Worm (Caenorhabditis elegans) whole organism, L3 larva: ENCODE results near the gene nspc-18.

Experiments
- R02D3.7 ChIP-seq: fragments of 150-350 bp; optimal IDR thresholded peaks from 2 replicates; lab custom pipeline; 2014; ENCODE audit warnings: missing biosample characterization, missing genetic modification characterization
- ZK546.5 ChIP-seq: sonication (generic microtip); optimal IDR thresholded peaks from 2 replicates; lab custom pipeline; 2017; ENCODE audit warnings: missing biosample characterization, missing genetic modification characterization
- aly-2 ChIP-seq: fragments of 150-350 bp; optimal IDR thresholded peaks from 2 replicates; lab custom pipeline; 2014; ENCODE audit warnings: missing biosample characterization, missing genetic modification characterization
- ceh-16 ChIP-seq: sonication (generic microtip); optimal IDR thresholded peaks from 2 replicates; lab custom pipeline; 2017; ENCODE audit warnings: missing biosample characterization, missing genetic modification characterization
- ceh-28 ChIP-seq: fragments of 150-350 bp; optimal IDR thresholded peaks from 2 replicates; lab custom pipeline; 2014; ENCODE audit warnings: missing biosample characterization, missing genetic modification reagents, missing genetic modification characterization
- ceh-82 ChIP-seq: fragments of 150-350 bp; optimal IDR thresholded peaks from 2 replicates; lab custom pipeline; 2014; ENCODE audit warnings: missing biosample characterization, missing genetic modification characterization
- ceh-9 ChIP-seq: sonication (generic microtip); optimal IDR thresholded peaks from 2 replicates; lab custom pipeline; 2018; ENCODE audit warnings: missing biosample characterization, missing genetic modification characterization
- egl-27 ChIP-seq: sonication (generic microtip); optimal IDR thresholded peaks from 4 replicates; lab custom pipeline; 2017; ENCODE audit warnings: missing biosample characterization, missing genetic modification reagents, missing genetic modification characterization
- egl-5 ChIP-seq: fragments of 150-350 bp; optimal IDR thresholded peaks from 2 replicates; lab custom pipeline; 2017; ENCODE audit warnings: missing biosample characterization, missing genetic modification reagents, missing genetic modification characterization, inconsistent platforms
- elt-1 ChIP-seq: fragments of 150-350 bp; optimal IDR thresholded peaks from 2 replicates; lab custom pipeline; 2014; ENCODE audit warnings: missing biosample characterization, missing genetic modification characterization
- elt-2 ChIP-seq: sonication (generic microtip); optimal IDR thresholded peaks from 2 replicates; lab custom pipeline; 2016; ENCODE audit warnings: missing genetic modification reagents, mild to moderate bottlenecking, missing genetic modification characterization, missing compliant biosample characterization
- elt-3 ChIP-seq, 3 experiments: fragments of 150-350 bp in 1 of 3; sonication (generic microtip) in 2 of 3; optimal IDR thresholded peaks; 2 replicates in 2 of 3; 4 replicates in 1 of 3; lab custom pipeline; 2014 to 2017; ENCODE audit warnings: missing biosample characterization in 3 of 3, missing genetic modification characterization in 3 of 3
- eor-1 ChIP-seq, 2 experiments: fragments of 150-350 bp; optimal IDR thresholded peaks; 2 replicates each; lab custom pipeline; 2014 to 2018; ENCODE audit warnings: missing biosample characterization in 2 of 2, missing genetic modification characterization in 2 of 2
- fkh-10 ChIP-seq: sonication (generic microtip); optimal IDR thresholded peaks from 2 replicates; lab custom pipeline; 2017; ENCODE audit warnings: missing biosample characterization, missing genetic modification reagents, missing genetic modification characterization
- fkh-2 ChIP-seq: fragments of 150-350 bp; optimal IDR thresholded peaks from 2 replicates; lab custom pipeline; 2014; ENCODE audit warnings: missing biosample characterization, missing genetic modification reagents, missing genetic modification characterization
- fos-1 ChIP-seq: fragments of 150-350 bp; optimal IDR thresholded peaks from 2 replicates; lab custom pipeline; 2014; ENCODE audit warnings: missing biosample characterization, missing genetic modification characterization
- hmg-11 ChIP-seq: sonication (generic microtip); optimal IDR thresholded peaks from 2 replicates; lab custom pipeline; 2016; ENCODE audit warnings: missing genetic modification characterization, missing compliant biosample characterization
- jun-1 ChIP-seq: fragments of 150-350 bp; optimal IDR thresholded peaks from 2 replicates; lab custom pipeline; 2014; ENCODE audit warnings: missing biosample characterization, missing genetic modification reagents, missing genetic modification characterization
- lin-15B ChIP-seq: fragments of 150-350 bp; optimal IDR thresholded peaks from 2 replicates; lab custom pipeline; 2014; ENCODE audit warnings: missing biosample characterization, missing genetic modification characterization
- lin-39 ChIP-seq: fragments of 150-350 bp; optimal IDR thresholded peaks from 2 replicates; lab custom pipeline; 2018; ENCODE audit warnings: missing biosample characterization, missing genetic modification reagents, missing genetic modification characterization
- mdl-1 ChIP-seq: fragments of 150-350 bp; optimal IDR thresholded peaks from 2 replicates; lab custom pipeline; 2014; ENCODE audit warnings: missing biosample characterization, missing genetic modification characterization
- mml-1 ChIP-seq: fragments of 150-350 bp; sonication (generic microtip); optimal IDR thresholded peaks from 3 replicates; lab custom pipeline; 2014; ENCODE audit warnings: missing biosample characterization, missing genetic modification characterization
- nfya-1 ChIP-seq: sonication (generic microtip); optimal IDR thresholded peaks from 2 replicates; lab custom pipeline; 2017; ENCODE audit warnings: missing genetic modification characterization, mild to moderate bottlenecking, missing compliant biosample characterization, antibody characterized with exemption, moderate library complexity; ENCODE audit not compliant: insufficient read depth
- nhr-11 ChIP-seq: fragments of 150-350 bp; optimal IDR thresholded peaks from 2 replicates; lab custom pipeline; 2014; ENCODE audit warnings: missing biosample characterization, missing genetic modification characterization
- nhr-12 ChIP-seq: fragments of 150-350 bp; optimal IDR thresholded peaks from 2 replicates; lab custom pipeline; 2014; ENCODE audit warnings: missing biosample characterization, missing genetic modification characterization
- nhr-23 ChIP-seq: fragments of 150-350 bp; optimal IDR thresholded peaks from 2 replicates; lab custom pipeline; 2014; ENCODE audit warnings: missing biosample characterization, missing genetic modification reagents, missing genetic modification characterization
- nhr-237 ChIP-seq: fragments of 150-350 bp; optimal IDR thresholded peaks from 2 replicates; lab custom pipeline; 2014; ENCODE audit warnings: missing biosample characterization, missing genetic modification characterization
- nhr-25 ChIP-seq: sonication (generic microtip); optimal IDR thresholded peaks from 2 replicates; lab custom pipeline; 2017; ENCODE audit warnings: missing biosample characterization, missing genetic modification characterization
- nhr-28 ChIP-seq: fragments of 150-350 bp; optimal IDR thresholded peaks from 2 replicates; lab custom pipeline; 2014; ENCODE audit warnings: missing biosample characterization, missing genetic modification characterization
- nhr-43 ChIP-seq: sonication (generic microtip); optimal IDR thresholded peaks from 2 replicates; lab custom pipeline; 2016; ENCODE audit warnings: mild to moderate bottlenecking, missing genetic modification characterization, missing compliant biosample characterization; ENCODE audit not compliant: poor library complexity, severe bottlenecking
- nhr-67 ChIP-seq: fragments of 150-350 bp; optimal IDR thresholded peaks from 2 replicates; lab custom pipeline; 2014; ENCODE audit warnings: missing biosample characterization, missing genetic modification characterization
- nhr-76 ChIP-seq: fragments of 150-350 bp; sonication (generic microtip); optimal IDR thresholded peaks from 5 replicates; lab custom pipeline; 2014; ENCODE audit warnings: missing biosample characterization, missing genetic modification characterization
- pha-4 ChIP-seq: fragments of 150-350 bp; optimal IDR thresholded peaks from 2 replicates; lab custom pipeline; 2014; ENCODE audit warnings: missing biosample characterization, missing genetic modification reagents, missing genetic modification characterization
- pqm-1 ChIP-seq: fragments of 150-350 bp; optimal IDR thresholded peaks from 2 replicates; lab custom pipeline; 2017; ENCODE audit warnings: missing biosample characterization, missing genetic modification characterization, inconsistent platforms
- sea-2 ChIP-seq: fragments of 150-350 bp; sonication (generic microtip); optimal IDR thresholded peaks from 4 replicates; lab custom pipeline; 2014; ENCODE audit warnings: missing biosample characterization, missing genetic modification reagents, missing genetic modification characterization
- skn-1 ChIP-seq: fragments of 150-350 bp; optimal IDR thresholded peaks from 2 replicates; lab custom pipeline; 2014; ENCODE audit warnings: missing biosample characterization, missing genetic modification characterization
- snpc-4 ChIP-seq: fragments of 150-350 bp; optimal IDR thresholded peaks from 2 replicates; lab custom pipeline; 2014; ENCODE audit warnings: missing biosample characterization, missing genetic modification characterization
- tbx-2 ChIP-seq: sonication (generic microtip); optimal IDR thresholded peaks from 2 replicates; lab custom pipeline; 2016; ENCODE audit warnings: mild to moderate bottlenecking, missing genetic modification characterization, missing compliant biosample characterization
- unc-62 ChIP-seq: fragments of 150-350 bp; sonication (generic microtip); optimal IDR thresholded peaks from 4 replicates; lab custom pipeline; 2014; ENCODE audit warnings: missing biosample characterization, missing genetic modification reagents, missing genetic modification characterization
- zag-1 ChIP-seq: fragments of 150-350 bp; optimal IDR thresholded peaks from 2 replicates; lab custom pipeline; 2014; ENCODE audit warnings: missing biosample characterization, missing genetic modification characterization
- ztf-11 ChIP-seq: fragments of 150-350 bp; optimal IDR thresholded peaks from 2 replicates; lab custom pipeline; 2014; ENCODE audit warnings: missing biosample characterization, missing genetic modification characterization
- ztf-4 ChIP-seq: fragments of 150-350 bp; optimal IDR thresholded peaks from 2 replicates; lab custom pipeline; 2014; ENCODE audit warnings: missing biosample characterization, missing genetic modification characterization

The nspc-18 gene

DNA sequence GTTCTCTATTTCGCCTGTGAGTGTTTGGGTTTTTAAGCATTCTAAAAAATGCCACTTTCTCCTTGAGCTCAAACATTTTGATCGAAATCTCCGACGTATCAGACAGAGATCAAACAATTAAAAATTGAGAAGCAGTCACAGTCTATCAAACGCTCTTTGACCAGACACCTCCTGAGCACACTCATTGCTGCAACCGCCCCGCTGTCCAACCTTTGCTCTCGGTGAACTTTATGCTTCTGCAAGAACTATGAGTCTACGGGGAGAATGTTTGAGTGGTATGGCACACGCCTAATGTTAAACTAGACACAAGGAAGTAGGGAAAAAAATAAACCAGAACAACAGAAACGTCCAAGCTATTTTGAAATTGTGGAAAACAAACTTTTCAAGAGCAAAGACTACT, 37.8 kb upstream of the nspc-18 start:
- peak; percentile 9 for TF ChIP-seq lin-39 (tag; lab: Kevin White, UChicago)
- no peak for TF ChIP-seq nhr-76 (tag; lab: Kevin White, UChicago)

DNA sequence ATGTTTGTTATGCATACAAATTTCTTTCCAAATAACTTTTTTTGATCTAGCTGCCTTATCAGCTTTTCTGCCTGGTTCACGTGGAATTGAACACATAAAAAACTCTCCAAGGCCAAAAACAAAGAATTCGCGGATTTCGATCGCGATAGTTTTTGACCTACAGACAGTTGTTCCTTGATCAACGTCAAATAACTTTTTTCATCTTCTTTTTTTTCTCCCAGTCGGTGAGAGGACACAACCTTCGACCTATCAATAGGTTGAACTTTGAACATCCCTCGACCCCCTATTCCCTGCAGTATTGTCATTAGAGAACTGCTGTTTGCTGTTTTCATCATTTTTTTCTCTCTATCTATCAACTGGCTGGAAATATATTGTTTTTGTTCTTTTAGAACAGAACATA, 36.4 kb upstream of the nspc-18 start:
- TF ChIP-seq nhr-25 (tag; lab: Kevin White, UChicago) (peak; percentile 1), pha-4 (tag; lab: Kevin White, UChicago) (peak; percentile 8), ztf-4 (tag; lab: Kevin White, UChicago) (no peak), nhr-12 (tag; lab: Kevin White, UChicago) (no peak)

DNA sequence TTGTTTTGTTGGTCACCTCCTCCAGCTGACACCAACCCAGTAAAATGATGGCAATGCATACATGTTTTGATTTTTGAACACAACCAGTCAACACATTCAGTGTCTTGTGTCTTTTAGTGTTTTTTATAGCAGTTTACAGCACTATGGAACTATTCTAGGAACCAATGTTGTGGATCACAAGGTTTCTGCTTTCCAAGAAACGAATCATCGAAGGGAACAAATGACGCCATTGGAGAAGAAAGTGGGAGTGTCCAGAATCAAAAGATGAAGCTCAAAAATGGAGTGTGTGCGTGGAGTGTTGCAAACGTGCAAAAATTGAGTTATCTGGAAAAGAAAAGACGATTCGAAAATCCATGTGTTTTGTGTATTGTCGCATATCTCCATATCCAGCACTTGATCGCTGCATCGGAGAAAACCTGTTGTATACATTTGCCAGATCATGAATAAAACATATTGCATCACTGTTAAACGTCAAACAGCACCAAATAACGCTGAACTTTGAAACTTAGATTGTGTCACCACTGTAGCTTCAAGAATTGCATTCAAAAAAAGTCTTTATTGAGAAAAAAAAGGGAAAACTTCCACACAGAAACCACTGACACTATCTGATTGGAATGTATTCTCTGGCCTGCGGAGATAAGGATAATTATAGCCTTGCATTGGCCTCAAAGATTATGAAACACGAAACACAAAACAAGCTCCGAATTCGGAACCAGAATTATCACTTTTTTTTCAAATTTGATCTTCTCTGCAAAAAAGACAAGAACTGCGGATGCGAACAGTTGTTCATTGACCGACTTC, 35.0 kb upstream of the nspc-18 start:
- TF ChIP-seq elt-1, result peak; percentile 70
- no peak for TF ChIP-seq nhr-237 (tag; lab: Kevin White, UChicago)
- TF ChIP-seq jun-1 (tag; lab: Kevin White, UChicago), result peak; percentile 73
- peak; percentile 19 for TF ChIP-seq pqm-1 (tag; lab: Kevin White, UChicago)
- TF ChIP-seq nfya-1 (tag; lab: Kevin White, UChicago), result peak; percentile 63
- no peak for TF ChIP-seq nhr-25 (tag; lab: Kevin White, UChicago)
- no peak for TF ChIP-seq sea-2
- TF ChIP-seq skn-1, result no peak
- TF ChIP-seq snpc-4, result no peak
- no peak for TF ChIP-seq nhr-76 (tag; lab: Kevin White, UChicago)
- no peak for TF ChIP-seq egl-27
- TF ChIP-seq nhr-67 (tag; lab: Kevin White, UChicago), result no peak
- TF ChIP-seq ztf-11, result no peak
- peak; percentile 85 for TF ChIP-seq nhr-43 (tag; lab: Kevin White, UChicago)
- TF ChIP-seq elt-3 (tag; optimal IDR thresholded peaks at IDR 0.05; lab: Kevin White, UChicago), result peak in 2 of 3 experiments; percentile 41 to 79
- no peak for TF ChIP-seq mdl-1 (tag; lab: Kevin White, UChicago)
- TF ChIP-seq ceh-9 (tag; lab: Kevin White, UChicago), result no peak
- no peak for TF ChIP-seq lin-39 (tag; lab: Kevin White, UChicago)
- TF ChIP-seq fos-1, result no peak
- TF ChIP-seq nhr-23 (tag; lab: Kevin White, UChicago), result peak; percentile 6
- no peak for TF ChIP-seq zag-1 (tag; lab: Kevin White, UChicago)
- no peak for TF ChIP-seq R02D3.7
- peak; percentile 93 for TF ChIP-seq nhr-11
- no peak for TF ChIP-seq ceh-16
- no peak for TF ChIP-seq mml-1 (tag; lab: Kevin White, UChicago)
- peak; percentile 92 for TF ChIP-seq fkh-10 (GFP tag; lab: Kevin White, UChicago)
- peak; percentile 55 for TF ChIP-seq elt-2 (tag; lab: Kevin White, UChicago)
- TF ChIP-seq egl-5, result no peak
- TF ChIP-seq pha-4 (tag; lab: Kevin White, UChicago), result no peak

DNA sequence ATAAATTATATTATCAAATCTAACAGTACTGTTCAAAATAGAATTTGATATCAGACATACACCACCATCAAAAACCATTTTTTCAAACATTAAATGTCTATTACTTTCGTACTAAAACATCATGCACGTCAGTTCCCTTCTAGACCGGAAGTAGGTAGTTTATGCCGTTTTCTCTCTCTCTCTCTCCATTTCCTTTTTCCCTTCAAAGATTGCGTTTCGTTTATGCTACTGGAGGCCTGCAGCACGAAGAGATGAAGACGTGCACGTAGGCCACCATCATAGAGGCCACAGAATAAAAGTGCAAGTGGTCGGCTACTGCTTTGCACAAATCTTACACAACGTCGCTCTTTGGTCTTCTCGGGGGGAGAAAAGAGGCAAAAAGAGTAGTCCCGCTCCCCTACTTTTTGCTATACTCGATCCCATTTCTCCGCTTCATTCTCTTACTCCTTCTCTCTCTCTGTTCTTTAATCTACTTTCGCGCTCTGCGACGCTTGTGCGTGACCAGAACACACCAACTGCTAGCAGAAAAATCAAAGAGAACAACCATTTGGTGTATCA, 34.0 kb upstream of the nspc-18 start:
- TF ChIP-seq fos-1 (peak; percentile 15), nhr-237 (tag; lab: Kevin White, UChicago) (no peak), nhr-11 (peak; percentile 61), ceh-9 (tag; lab: Kevin White, UChicago) (peak; percentile 8), fkh-2 (tag; lab: Kevin White, UChicago) (no peak), elt-1 (peak; percentile 36), skn-1 (no peak), lin-15B (tag; lab: Kevin White, UChicago) (peak; percentile 4), pqm-1 (tag; lab: Kevin White, UChicago) (no peak), pha-4 (tag; lab: Kevin White, UChicago) (peak; percentile 70), ZK546.5 (tag; lab: Kevin White, UChicago) (no peak), aly-2 (tag; lab: Kevin White, UChicago) (no peak), nhr-28 (tag; lab: Kevin White, UChicago) (no peak), tbx-2 (peak; percentile 70), egl-5 (peak; percentile 22), nhr-23 (tag; lab: Kevin White, UChicago) (peak; percentile 31), ceh-16 (no peak), elt-2 (tag; lab: Kevin White, UChicago) (peak; percentile 22), snpc-4 (no peak), fkh-10 (GFP tag; lab: Kevin White, UChicago) (peak; percentile 73), unc-62 (GFP tag; lab: Kevin White, UChicago) (peak; percentile 33), hmg-11 (tag; lab: Kevin White, UChicago) (peak; percentile 17), lin-39 (tag; lab: Kevin White, UChicago) (peak; percentile 89), ceh-28 (peak; percentile 39), ztf-11 (no peak), zag-1 (tag; lab: Kevin White, UChicago) (no peak), eor-1 (tag; optimal IDR thresholded peaks at IDR 0.05; lab: Kevin White, UChicago) (no peak), mml-1 (tag; lab: Kevin White, UChicago) (no peak), elt-3 (tag; optimal IDR thresholded peaks at IDR 0.05; lab: Kevin White, UChicago) (peak in 1 of 3 experiments; percentile 59), nhr-12 (tag; lab: Kevin White, UChicago) (no peak), nhr-67 (tag; lab: Kevin White, UChicago) (no peak), ceh-82 (tag; lab: Kevin White, UChicago) (peak; percentile 48), sea-2 (peak; percentile 48), R02D3.7 (peak; percentile 32)
